Worm (Caenorhabditis elegans) whole organism, L2 larva: ENCODE results near the gene clec-8.

Experiments
- C34F6.9 ChIP-seq: fragments of 150-350 bp; optimal IDR thresholded peaks from 2 replicates; lab custom pipeline; 2014; ENCODE audit warnings: missing biosample characterization, missing genetic modification characterization
- R02D3.7 ChIP-seq: fragments of 150-350 bp; optimal IDR thresholded peaks from 2 replicates; lab custom pipeline; 2014; ENCODE audit warnings: missing biosample characterization, missing genetic modification characterization
- ZK546.5 ChIP-seq: sonication (generic microtip); optimal IDR thresholded peaks from 2 replicates; lab custom pipeline; 2017; ENCODE audit warnings: missing biosample characterization, missing genetic modification characterization
- alr-1 ChIP-seq: fragments of 150-350 bp; optimal IDR thresholded peaks from 2 replicates; lab custom pipeline; 2014; ENCODE audit warnings: missing biosample characterization, missing genetic modification characterization
- aly-2 ChIP-seq: fragments of 150-350 bp; optimal IDR thresholded peaks from 2 replicates; lab custom pipeline; 2014; ENCODE audit warnings: missing biosample characterization, missing genetic modification characterization
- ceh-16 ChIP-seq: fragments of 150-350 bp; optimal IDR thresholded peaks from 2 replicates; lab custom pipeline; 2014; ENCODE audit warnings: missing biosample characterization, missing genetic modification characterization
- dmd-4 ChIP-seq: sonication (generic microtip); optimal IDR thresholded peaks from 2 replicates; lab custom pipeline; 2017; ENCODE audit warnings: missing biosample characterization, missing genetic modification characterization
- egl-27 ChIP-seq: sonication (generic microtip); optimal IDR thresholded peaks from 3 replicates; lab custom pipeline; 2017; ENCODE audit warnings: missing biosample characterization, missing genetic modification reagents, missing genetic modification characterization
- elt-1 ChIP-seq: fragments of 150-350 bp; optimal IDR thresholded peaks from 2 replicates; lab custom pipeline; 2014; ENCODE audit warnings: missing biosample characterization, missing genetic modification characterization
- elt-3 ChIP-seq: sonication (generic microtip); optimal IDR thresholded peaks from 2 replicates; lab custom pipeline; 2017; ENCODE audit warnings: missing biosample characterization, missing genetic modification characterization
- fos-1 ChIP-seq: fragments of 150-350 bp; optimal IDR thresholded peaks from 2 replicates; lab custom pipeline; 2014; ENCODE audit warnings: missing biosample characterization, missing genetic modification characterization
- gmeb-1 ChIP-seq: fragments of 150-350 bp; optimal IDR thresholded peaks from 2 replicates; lab custom pipeline; 2014; ENCODE audit warnings: missing biosample characterization, missing genetic modification characterization
- lin-11 ChIP-seq: fragments of 150-350 bp; sonication (generic microtip); optimal IDR thresholded peaks from 2 replicates; lab custom pipeline; 2014; ENCODE audit warnings: missing biosample characterization, missing genetic modification characterization, inconsistent platforms, mixed read lengths
- lin-13 ChIP-seq: fragments of 150-350 bp; optimal IDR thresholded peaks from 2 replicates; lab custom pipeline; 2014; ENCODE audit warnings: missing biosample characterization, missing genetic modification reagents, missing genetic modification characterization
- lsy-2 ChIP-seq, 2 experiments: fragments of 150-350 bp in 1 of 2; sonication (generic microtip) in 1 of 2; optimal IDR thresholded peaks; 2 replicates each; lab custom pipeline; 2014 to 2017; ENCODE audit warnings: missing biosample characterization in 2 of 2, missing genetic modification characterization in 2 of 2
- mab-5 ChIP-seq: fragments of 150-350 bp; optimal IDR thresholded peaks from 2 replicates; lab custom pipeline; 2014; ENCODE audit warnings: missing biosample characterization, missing genetic modification characterization
- mbf-1 ChIP-seq: sonication (generic microtip); optimal IDR thresholded peaks from 2 replicates; lab custom pipeline; 2017; ENCODE audit warnings: missing biosample characterization, missing genetic modification characterization
- mdl-1 ChIP-seq, 2 experiments: fragments of 150-350 bp in 1 of 2; sonication (generic microtip) in 1 of 2; optimal IDR thresholded peaks; 2 replicates each; lab custom pipeline; 2017; ENCODE audit warnings: missing biosample characterization in 2 of 2, missing genetic modification characterization in 2 of 2
- nhr-12 ChIP-seq: fragments of 150-350 bp; optimal IDR thresholded peaks from 2 replicates; lab custom pipeline; 2014; ENCODE audit warnings: missing biosample characterization, missing genetic modification characterization
- nhr-129 ChIP-seq: fragments of 150-350 bp; optimal IDR thresholded peaks from 2 replicates; lab custom pipeline; 2014; ENCODE audit warnings: missing biosample characterization, missing genetic modification characterization
- nhr-21 ChIP-seq: fragments of 150-350 bp; optimal IDR thresholded peaks from 2 replicates; lab custom pipeline; 2014; ENCODE audit warnings: missing biosample characterization, missing genetic modification characterization
- nhr-23 ChIP-seq: fragments of 150-350 bp; optimal IDR thresholded peaks from 2 replicates; lab custom pipeline; 2014; ENCODE audit warnings: missing biosample characterization, missing genetic modification reagents, missing genetic modification characterization
- nhr-237 ChIP-seq: fragments of 150-350 bp; optimal IDR thresholded peaks from 2 replicates; lab custom pipeline; 2014; ENCODE audit warnings: missing biosample characterization, missing genetic modification characterization
- nhr-6 ChIP-seq: fragments of 150-350 bp; optimal IDR thresholded peaks from 2 replicates; lab custom pipeline; 2014; ENCODE audit warnings: missing biosample characterization, missing genetic modification characterization
- nhr-77 ChIP-seq: fragments of 150-350 bp; optimal IDR thresholded peaks from 2 replicates; lab custom pipeline; 2014; ENCODE audit warnings: missing biosample characterization, missing genetic modification characterization
- peb-1 ChIP-seq: fragments of 150-350 bp; optimal IDR thresholded peaks from 2 replicates; lab custom pipeline; 2014; ENCODE audit warnings: missing biosample characterization, missing genetic modification characterization
- skn-1 ChIP-seq: sonication (generic microtip); optimal IDR thresholded peaks from 2 replicates; lab custom pipeline; 2017; ENCODE audit warnings: missing biosample characterization, missing genetic modification characterization
- sma-9 ChIP-seq, 2 experiments: fragments of 150-350 bp in 1 of 2; sonication (generic microtip) in 1 of 2; optimal IDR thresholded peaks; 2 replicates each; lab custom pipeline; 2014 to 2016; ENCODE audit warnings: missing genetic modification characterization in 2 of 2, mild to moderate bottlenecking in 1 of 2, missing biosample characterization in 1 of 2, missing compliant biosample characterization in 1 of 2, missing genetic modification reagents in 1 of 2, moderate library complexity in 1 of 2
- snpc-4 ChIP-seq: fragments of 150-350 bp; optimal IDR thresholded peaks from 2 replicates; lab custom pipeline; 2014; ENCODE audit warnings: missing biosample characterization, missing genetic modification characterization
- unc-39 ChIP-seq: fragments of 150-350 bp; optimal IDR thresholded peaks from 2 replicates; lab custom pipeline; 2014; ENCODE audit warnings: missing biosample characterization, missing genetic modification characterization
- unc-55 ChIP-seq: fragments of 150-350 bp; sonication (generic microtip); optimal IDR thresholded peaks from 3 replicates; lab custom pipeline; 2014; ENCODE audit warnings: missing biosample characterization, missing genetic modification reagents, missing genetic modification characterization
- unc-62 ChIP-seq: fragments of 150-350 bp; optimal IDR thresholded peaks from 2 replicates; lab custom pipeline; 2014; ENCODE audit warnings: missing biosample characterization, missing genetic modification reagents, missing genetic modification characterization
- zag-1 ChIP-seq: fragments of 150-350 bp; optimal IDR thresholded peaks from 2 replicates; lab custom pipeline; 2014; ENCODE audit warnings: missing biosample characterization, missing genetic modification characterization
- ztf-1 ChIP-seq: fragments of 200-800 bp; sonication (Bioruptor generic); conservative IDR thresholded peaks from 2 replicates; pipeline ENCODE4 v1.3.6; 2022; ENCODE audit warnings: missing genetic modification characterization, missing compliant biosample characterization
- ztf-11 ChIP-seq: sonication (generic microtip); optimal IDR thresholded peaks from 2 replicates; lab custom pipeline; 2017; ENCODE audit warnings: missing biosample characterization, missing genetic modification characterization

clec-8 gene

ce11 chrII:12606900-12607299, 29.0 kb upstream of the clec-8 start, which contains the start of gene Y38E10A.8:
TSS of gene Y38E10A.8 (plus strand) at chrII:12607200.
- TF ChIP-seq nhr-77 (tag; lab: Kevin White, UChicago) (no peak), dmd-4 (tag; lab: Kevin White, UChicago) (no peak), elt-3 (no peak), unc-62 (GFP tag; lab: Kevin White, UChicago) (no peak), nhr-23 (no peak), alr-1 (tag; lab: Kevin White, UChicago) (no peak), nhr-21 (no peak), elt-1 (tag; lab: Kevin White, UChicago) (no peak), unc-39 (no peak), egl-27 (tag; lab: Kevin White, UChicago) (no peak), ztf-11 (no peak), ZK546.5 (no peak), nhr-6 (tag; lab: Kevin White, UChicago) (no peak), mdl-1 (tag; optimal IDR thresholded peaks at IDR 0.05; lab: Kevin White, UChicago) (no peak), skn-1 (tag; lab: Kevin White, UChicago) (no peak), fos-1 (tag; lab: Kevin White, UChicago) (no peak), ceh-16 (tag; lab: Kevin White, UChicago) (no peak), mbf-1 (tag; lab: Kevin White, UChicago) (no peak), peb-1 (tag; lab: Kevin White, UChicago) (no peak)

- TF ChIP-seq ceh-16 (tag; lab: Kevin White, UChicago) (no peak), nhr-129 (tag; lab: Kevin White, UChicago) (no peak), lin-11 (tag; lab: Kevin White, UChicago) (no peak), nhr-77 (tag; lab: Kevin White, UChicago) (no peak), mab-5 (no peak)
Observed at ce11 chrII:12606108-12606507, 28.2 kb upstream of the clec-8 start.

- TF ChIP-seq ztf-11 (no peak), mdl-1 (tag; optimal IDR thresholded peaks at IDR 0.05; lab: Kevin White, UChicago) (no peak), C34F6.9 (peak; percentile 47), fos-1 (tag; lab: Kevin White, UChicago) (peak; percentile 14), nhr-129 (tag; lab: Kevin White, UChicago) (peak; percentile 46), unc-39 (no peak), gmeb-1 (tag; lab: Kevin White, UChicago) (peak; percentile 11), unc-55 (peak; percentile 74)
Observed at ce11 chrII:12603667-12604621, 26.1 kb upstream of the clec-8 start, which contains the start of the genes ceh-100 and lips-15. TSS of gene ceh-100 (minus strand) at chrII:12603680. TSS of gene lips-15 (plus strand) at chrII:12604386.

- no peak for TF ChIP-seq skn-1 (tag; lab: Kevin White, UChicago)
- no peak for TF ChIP-seq mab-5
- TF ChIP-seq fos-1 (tag; lab: Kevin White, UChicago) = peak; percentile 69
- TF ChIP-seq, all 48 proteins: peak for 1
Observed at ce11 chrII:12580952-12581351, 3.1 kb upstream of the clec-8 start, which contains the start of gene clec-4. TSS of gene clec-4 (minus strand) at chrII:12581113.

ce11 chrII:12574668-12575067, 3.2 kb downstream of the clec-8 start, which contains the start of gene Y38E10A.3:
TSS of gene Y38E10A.3 (minus strand) at chrII:12574768.
- TF ChIP-seq nhr-12 (tag; lab: Kevin White, UChicago) (no peak), fos-1 (tag; lab: Kevin White, UChicago) (no peak), C34F6.9 (no peak), ztf-1 (no peak), mbf-1 (tag; lab: Kevin White, UChicago) (no peak), ztf-11 (no peak)

- TF ChIP-seq nhr-237 (tag; lab: Kevin White, UChicago) (no peak), R02D3.7 (tag; lab: Kevin White, UChicago) (no peak), nhr-23 (no peak), lsy-2 (tag; optimal IDR thresholded peaks at IDR 0.05; lab: Kevin White, UChicago) (no peak), zag-1 (tag; lab: Kevin White, UChicago) (no peak), elt-3 (no peak), unc-62 (GFP tag; lab: Kevin White, UChicago) (no peak), aly-2 (no peak), sma-9 (GFP tag; optimal IDR thresholded peaks at IDR 0.05; lab: Kevin White, UChicago) (no peak), sma-9 (tag; optimal IDR thresholded peaks at IDR 0.05; lab: Kevin White, UChicago) (no peak), C34F6.9 (no peak), skn-1 (tag; lab: Kevin White, UChicago) (no peak), mdl-1 (tag; optimal IDR thresholded peaks at IDR 0.05; lab: Kevin White, UChicago) (no peak), fos-1 (tag; lab: Kevin White, UChicago) (no peak), dmd-4 (tag; lab: Kevin White, UChicago) (no peak), alr-1 (tag; lab: Kevin White, UChicago) (no peak), nhr-21 (no peak), lin-13 (no peak), snpc-4 (tag; lab: Kevin White, UChicago) (no peak), nhr-12 (tag; lab: Kevin White, UChicago) (no peak)
Observed at ce11 chrII:12573541-12573940, 4.3 kb downstream of the clec-8 start, which contains the start of gene Y38E10A.2. TSS of gene Y38E10A.2 (minus strand) at chrII:12573641.
